Worm (Caenorhabditis elegans) whole organism, young adult: ENCODE results near the gene T06C12.9.
A peak's percentile ranks its signal among the peaks of the same experiment; 100 is the strongest.

Source experiments
- B0019.2 ChIP-seq: fragments of 200-800 bp; sonication (Bioruptor generic); conservative IDR thresholded peaks from 2 replicates; pipeline ENCODE4 v1.3.6; 2022; ENCODE audit warnings: missing genetic modification reagents, missing genetic modification characterization, missing compliant biosample characterization
- B0035.1 ChIP-seq: sonication (generic microtip); optimal IDR thresholded peaks from 2 replicates; lab custom pipeline; 2016; ENCODE audit warnings: missing genetic modification characterization, mild to moderate bottlenecking, missing compliant biosample characterization, missing genotype, missing genetic modification reagents
- F22D6.2 ChIP-seq: sonication (generic microtip); optimal IDR thresholded peaks from 2 replicates; lab custom pipeline; 2016; ENCODE audit warnings: mild to moderate bottlenecking, missing genetic modification characterization, missing compliant biosample characterization
- F37B4.10 ChIP-seq: fragments of 200-800 bp; sonication (Bioruptor generic); IDR thresholded peaks from 2 replicates; pipeline ENCODE4 v1.3.6; 2022; ENCODE audit warnings: missing genetic modification characterization, missing compliant biosample characterization
- F39B2.1 ChIP-seq: fragments of 200-800 bp; sonication (Bioruptor generic); IDR thresholded peaks from 2 replicates; pipeline ENCODE4 v1.3.6; 2022; ENCODE audit warnings: missing genetic modification reagents, missing genetic modification characterization, missing compliant biosample characterization
- F52B5.7 ChIP-seq: sonication (generic microtip); optimal IDR thresholded peaks from 2 replicates; lab custom pipeline; 2016; ENCODE audit warnings: mild to moderate bottlenecking, missing genetic modification characterization, missing compliant biosample characterization
- T26A5.8 ChIP-seq: sonication (generic microtip); optimal IDR thresholded peaks from 2 replicates; lab custom pipeline; 2016; ENCODE audit warnings: missing genetic modification characterization, missing compliant biosample characterization
- Y53F4B.3 ChIP-seq: fragments of 200-800 bp; sonication (Bioruptor generic); IDR thresholded peaks from 2 replicates; pipeline ENCODE4 v1.3.6; 2022; ENCODE audit warnings: missing genetic modification reagents, missing genetic modification characterization, missing compliant biosample characterization
- Y67H2A.10 ChIP-seq: fragments of 200-800 bp; sonication (Bioruptor generic); conservative IDR thresholded peaks from 2 replicates; pipeline ENCODE4 v1.3.6; 2022; ENCODE audit warnings: missing genetic modification reagents, missing genetic modification characterization, missing compliant biosample characterization
- aptf-3 ChIP-seq: fragments of 200-800 bp; sonication (Bioruptor generic); IDR thresholded peaks from 2 replicates; pipeline ENCODE4 v1.3.6; 2022; ENCODE audit warnings: missing genetic modification characterization, missing compliant biosample characterization
- attf-6 ChIP-seq: fragments of 200-800 bp; sonication (Bioruptor generic); IDR thresholded peaks from 2 replicates; pipeline ENCODE4 v1.3.6; 2022; ENCODE audit warnings: missing genetic modification reagents, missing genetic modification characterization, missing compliant biosample characterization
- cebp-1 ChIP-seq, 2 experiments: fragments of 200-800 bp in 1 of 2; sonication (Bioruptor generic) in 1 of 2; sonication (generic microtip) in 1 of 2; IDR thresholded peaks in 1 of 2; optimal IDR thresholded peaks in 1 of 2; 2 replicates each; pipeline versions ENCODE4 v1.3.6 to Lab custom; 2017 to 2022; ENCODE audit warnings: missing compliant biosample characterization in 2 of 2, missing genetic modification characterization in 2 of 2, mild to moderate bottlenecking in 1 of 2, missing genetic modification reagents in 1 of 2, moderate library complexity in 1 of 2
- cebp-2 ChIP-seq: fragments of 200-800 bp; sonication (Bioruptor generic); IDR thresholded peaks from 2 replicates; pipeline ENCODE4 v1.3.6; 2022; ENCODE audit warnings: missing genetic modification characterization, missing compliant biosample characterization
- die-1 ChIP-seq: sonication (generic microtip); optimal IDR thresholded peaks from 2 replicates; lab custom pipeline; 2016; ENCODE audit warnings: missing genotype, mild to moderate bottlenecking, missing genetic modification characterization, missing compliant biosample characterization
- efl-1 ChIP-seq: fragments of 150-350 bp; optimal IDR thresholded peaks from 2 replicates; lab custom pipeline; 2014; ENCODE audit warnings: missing biosample characterization, missing genetic modification reagents, missing genetic modification characterization
- egrh-3 ChIP-seq: fragments of 200-800 bp; sonication (Bioruptor generic); IDR thresholded peaks from 2 replicates; pipeline ENCODE4 v1.3.6; 2022; ENCODE audit warnings: missing genetic modification reagents, missing genetic modification characterization, missing compliant biosample characterization
- ets-4 ChIP-seq: fragments of 200-800 bp; sonication (Bioruptor generic); optimal IDR thresholded peaks from 2 replicates; lab custom pipeline; 2018; ENCODE audit warnings: mild to moderate bottlenecking, missing genetic modification characterization, missing compliant biosample characterization
- lin-35 ChIP-seq, 3 experiments: fragments of 150-350 bp in 2 of 3; sonication (generic microtip) in 1 of 3; optimal IDR thresholded peaks; 2 replicates each; lab custom pipeline; 2014 to 2018; ENCODE audit warnings: missing biosample characterization in 3 of 3, missing genetic modification characterization in 3 of 3, missing genetic modification reagents in 3 of 3
- lin-54 ChIP-seq: fragments of 200-800 bp; sonication (Bioruptor generic); optimal IDR thresholded peaks from 2 replicates; lab custom pipeline; 2018; ENCODE audit warnings: mild to moderate bottlenecking, missing genetic modification characterization, missing compliant biosample characterization
- madf-10 ChIP-seq: sonication (generic microtip); optimal IDR thresholded peaks from 2 replicates; lab custom pipeline; 2016; ENCODE audit warnings: mild to moderate bottlenecking, missing genetic modification characterization, missing compliant biosample characterization
- madf-6 ChIP-seq: fragments of 200-800 bp; sonication (Bioruptor generic); IDR thresholded peaks from 2 replicates; pipeline ENCODE4 v1.3.6; 2022; ENCODE audit warnings: missing genetic modification reagents, missing genetic modification characterization, missing compliant biosample characterization
- nhr-179 ChIP-seq: sonication (generic microtip); optimal IDR thresholded peaks from 2 replicates; lab custom pipeline; 2016; ENCODE audit warnings: mild to moderate bottlenecking, missing genetic modification characterization, missing compliant biosample characterization
- nhr-80 ChIP-seq: sonication (generic microtip); optimal IDR thresholded peaks from 2 replicates; lab custom pipeline; 2016; ENCODE audit warnings: missing genetic modification characterization, missing compliant biosample characterization
- nhr-90 ChIP-seq: sonication (generic microtip); optimal IDR thresholded peaks from 2 replicates; lab custom pipeline; 2016; ENCODE audit warnings: missing genotype, mild to moderate bottlenecking, missing genetic modification characterization, missing compliant biosample characterization
- rpc-1 ChIP-seq, 2 experiments: fragments of 150-350 bp in 1 of 2; sonication (generic microtip) in 1 of 2; optimal IDR thresholded peaks; 2 replicates each; lab custom pipeline; 2014 to 2018; ENCODE audit warnings: missing biosample characterization in 1 of 2, missing genetic modification characterization in 1 of 2, missing genetic modification reagents in 1 of 2, missing genotype in 1 of 2
- sdz-38 ChIP-seq: sonication (generic microtip); optimal IDR thresholded peaks from 2 replicates; lab custom pipeline; 2016; ENCODE audit warnings: missing genotype, missing genetic modification characterization, missing compliant biosample characterization
- snpc-3.4 ChIP-seq: sonication (generic microtip); optimal IDR thresholded peaks from 2 replicates; lab custom pipeline; 2017; ENCODE audit warnings: missing genetic modification characterization, mild to moderate bottlenecking, missing compliant biosample characterization, antibody characterized with exemption, moderate library complexity, missing genotype, missing genetic modification reagents
- tbx-9 ChIP-seq: sonication (generic microtip); optimal IDR thresholded peaks from 2 replicates; lab custom pipeline; 2016; ENCODE audit warnings: borderline replicate concordance, missing genetic modification characterization, inconsistent platforms, missing compliant biosample characterization
- unc-62 ChIP-seq: fragments of 150-350 bp; optimal IDR thresholded peaks from 2 replicates; lab custom pipeline; 2014; ENCODE audit warnings: missing biosample characterization, missing genetic modification reagents, missing genetic modification characterization
- xnd-1 ChIP-seq: sonication (generic microtip); optimal IDR thresholded peaks from 2 replicates; lab custom pipeline; 2016; ENCODE audit warnings: missing genotype, missing genetic modification reagents, missing genetic modification characterization, missing compliant biosample characterization
- zfh-2 ChIP-seq: fragments of 200-800 bp; sonication (Bioruptor generic); conservative IDR thresholded peaks from 2 replicates; pipeline ENCODE4 v1.3.6; 2022; ENCODE audit warnings: missing genetic modification reagents, missing genetic modification characterization, missing compliant biosample characterization
- ztf-18 ChIP-seq: sonication (generic microtip); optimal IDR thresholded peaks from 2 replicates; lab custom pipeline; 2016; ENCODE audit warnings: missing genotype, mild to moderate bottlenecking, missing genetic modification characterization, missing compliant biosample characterization
- ztf-22 ChIP-seq: fragments of 200-800 bp; sonication (Bioruptor generic); optimal IDR thresholded peaks from 2 replicates; lab custom pipeline; 2018; ENCODE audit warnings: mild to moderate bottlenecking, missing genetic modification characterization, moderate library complexity, missing compliant biosample characterization
- ztf-28 ChIP-seq: fragments of 200-800 bp; sonication (Bioruptor generic); IDR thresholded peaks from 2 replicates; pipeline ENCODE4 v1.3.6; 2022; ENCODE audit warnings: missing genetic modification reagents, missing genetic modification characterization, missing compliant biosample characterization

T06C12.9 gene

DNA sequence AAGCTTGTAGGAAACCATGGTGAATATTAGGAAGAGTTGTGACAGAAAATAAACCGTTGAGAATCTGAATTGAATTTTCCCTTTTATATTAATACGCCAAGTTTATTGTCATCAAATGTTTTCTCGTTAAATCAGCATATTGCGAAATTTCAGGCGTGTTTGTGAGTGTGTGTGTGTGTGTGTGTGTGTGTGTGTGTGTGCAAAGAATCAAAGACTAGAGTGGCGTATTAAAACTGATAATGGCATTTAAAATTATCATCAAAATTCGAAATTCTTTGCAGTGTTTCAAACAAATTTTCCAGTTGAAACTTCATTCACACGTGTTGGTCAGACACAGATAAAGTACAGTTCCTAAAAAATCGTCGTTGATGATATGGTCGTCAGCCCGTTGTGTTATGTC, 30.1 kb upstream of the T06C12.9 start, which contains the start of gene gst-38:
Gene gst-38, minus strand, starts transcription at position 152 of the 400 bp plus-strand sequence.
- TF ChIP-seq cebp-1 (GFP tag; IDR thresholded peaks at IDR 0.05; lab: Robert Waterston, UW), result peak; percentile 86
- TF ChIP-seq cebp-1 (tag; optimal IDR thresholded peaks at IDR 0.05; lab: Kevin White, UChicago), result peak; percentile 93
- peak; percentile 82 for TF ChIP-seq nhr-80 (tag; lab: Kevin White, UChicago)
- TF ChIP-seq nhr-90 (tag; lab: Kevin White, UChicago), result no peak

DNA sequence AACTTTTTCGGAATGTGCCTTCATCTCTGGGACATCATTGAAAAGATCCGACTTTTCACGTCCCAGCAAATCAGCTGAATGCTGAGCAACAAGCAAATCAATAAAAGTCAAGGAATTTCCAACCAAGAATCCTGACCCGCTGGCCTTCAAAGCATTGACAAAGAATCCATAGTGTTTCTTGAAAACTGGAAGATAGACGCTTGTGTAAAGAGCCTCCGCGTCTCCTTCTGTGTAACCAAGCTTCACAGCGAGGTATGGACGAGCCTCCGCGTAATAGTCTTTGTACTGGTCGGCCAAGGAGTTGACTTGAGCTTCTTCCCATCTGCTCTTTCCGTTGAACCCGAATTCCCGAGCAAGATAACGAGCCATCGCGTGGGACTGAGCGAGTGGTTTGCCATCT, 29.4 kb upstream of the T06C12.9 start:
- TF ChIP-seq attf-6 (GFP tag; lab: Robert Waterston, UW) (no peak), F22D6.2 (tag; lab: Kevin White, UChicago) (no peak), egrh-3 (no peak), unc-62 (GFP tag; lab: Kevin White, UChicago) (no peak)

DNA sequence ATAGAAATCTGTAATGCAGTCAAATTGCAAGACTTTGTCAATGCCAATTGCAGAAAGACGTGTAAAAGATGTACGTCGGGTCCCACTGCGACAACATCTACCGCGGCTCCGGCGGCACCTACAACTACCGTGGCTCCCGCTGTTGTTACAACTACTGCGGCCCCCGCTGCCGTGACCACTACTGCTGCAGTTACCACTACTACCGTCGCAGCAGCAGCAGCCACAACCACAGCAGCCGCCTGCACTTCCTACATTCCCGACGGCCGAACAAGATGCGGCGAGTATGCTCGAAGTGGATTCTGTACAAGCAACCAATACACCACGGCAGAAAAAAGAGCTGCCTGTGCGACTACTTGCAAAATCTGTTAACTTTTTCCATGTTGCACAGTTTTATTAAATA, 28.9 kb upstream of the T06C12.9 start:
- 0 out of 2 replicates have a peak, but pooled peaks have one; percentile 67 for TF ChIP-seq cebp-2 (GFP tag; lab: Robert Waterston, UW)
- no peak for TF ChIP-seq B0019.2
- TF ChIP-seq zfh-2 (GFP tag; lab: Robert Waterston, UW), result peak; percentile 59
- no peak for TF ChIP-seq ztf-18 (tag; lab: Kevin White, UChicago)
- no peak for TF ChIP-seq madf-6 (GFP tag; lab: Robert Waterston, UW)
- no peak for TF ChIP-seq sdz-38 (tag; lab: Kevin White, UChicago)
- no peak for TF ChIP-seq F52B5.7 (tag; lab: Kevin White, UChicago)
- no peak for TF ChIP-seq nhr-179 (tag; lab: Kevin White, UChicago)

ce11 chrV:15913714-15914113, 27.8 kb upstream of the T06C12.9 start, which contains the start of gene F35E8.7:
Gene F35E8.7 (plus strand): TSS chrV:15914014.
- TF ChIP-seq snpc-3.4 (tag; lab: Kevin White, UChicago) (no peak), lin-54 (GFP tag; lab: Kevin White, UChicago) (no peak), ztf-22 (GFP tag; lab: Kevin White, UChicago) (no peak), ets-4 (GFP tag; lab: Kevin White, UChicago) (no peak), xnd-1 (no peak), madf-10 (tag; lab: Kevin White, UChicago) (no peak), tbx-9 (tag; lab: Kevin White, UChicago) (no peak), F37B4.10 (GFP tag; lab: Robert Waterston, UW) (no peak), die-1 (tag; lab: Kevin White, UChicago) (no peak), T26A5.8 (tag; lab: Kevin White, UChicago) (no peak), ztf-28 (GFP tag; lab: Robert Waterston, UW) (no peak), rpc-1 (optimal IDR thresholded peaks at IDR 0.05; lab: Kevin White, UChicago) (no peak), rpc-1 (tag; optimal IDR thresholded peaks at IDR 0.05; lab: Kevin White, UChicago) (no peak), B0035.1 (tag; lab: Kevin White, UChicago) (no peak)
- TF ChIP-seq, all 124 proteins: peak for 0

DNA sequence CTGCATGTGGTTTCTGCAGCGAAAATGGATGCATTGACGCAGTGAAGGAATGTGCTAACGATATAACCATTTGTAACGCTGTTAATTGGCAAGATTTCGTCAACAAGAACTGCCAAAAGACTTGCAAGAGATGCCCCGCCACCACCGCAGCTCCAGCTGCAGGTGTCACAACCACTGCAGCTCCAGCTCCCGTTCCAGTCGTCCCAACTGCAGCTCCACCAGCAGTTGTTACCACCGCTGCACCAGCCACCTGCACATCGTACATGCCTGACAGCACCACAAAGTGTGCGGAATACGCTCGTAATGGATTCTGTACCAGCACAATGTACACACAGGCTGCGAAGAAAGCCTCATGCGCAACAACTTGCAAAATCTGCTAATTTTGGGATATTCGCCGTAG, 26.8 kb upstream of the T06C12.9 start:
- no peak for TF ChIP-seq F39B2.1
- peak; percentile 17 for TF ChIP-seq F52B5.7 (tag; lab: Kevin White, UChicago)
- TF ChIP-seq lin-35 (GFP tag; optimal IDR thresholded peaks at IDR 0.05; lab: Kevin White, UChicago), result no peak
- TF ChIP-seq zfh-2 (GFP tag; lab: Robert Waterston, UW), result peak; percentile 73
- no peak for TF ChIP-seq aptf-3 (GFP tag; lab: Robert Waterston, UW)
- no peak for TF ChIP-seq ztf-22 (GFP tag; lab: Kevin White, UChicago)
- no peak for TF ChIP-seq Y67H2A.10 (GFP tag; lab: Robert Waterston, UW)
- TF ChIP-seq Y53F4B.3 (GFP tag; lab: Robert Waterston, UW), result no peak
- no peak for TF ChIP-seq unc-62 (GFP tag; lab: Kevin White, UChicago)
- TF ChIP-seq efl-1 (GFP tag; lab: Kevin White, UChicago), result no peak
- no peak for TF ChIP-seq snpc-3.4 (tag; lab: Kevin White, UChicago)
